Fruit fly (Drosophila melanogaster): ENCODE results near the gene CG7653.

DNA sequence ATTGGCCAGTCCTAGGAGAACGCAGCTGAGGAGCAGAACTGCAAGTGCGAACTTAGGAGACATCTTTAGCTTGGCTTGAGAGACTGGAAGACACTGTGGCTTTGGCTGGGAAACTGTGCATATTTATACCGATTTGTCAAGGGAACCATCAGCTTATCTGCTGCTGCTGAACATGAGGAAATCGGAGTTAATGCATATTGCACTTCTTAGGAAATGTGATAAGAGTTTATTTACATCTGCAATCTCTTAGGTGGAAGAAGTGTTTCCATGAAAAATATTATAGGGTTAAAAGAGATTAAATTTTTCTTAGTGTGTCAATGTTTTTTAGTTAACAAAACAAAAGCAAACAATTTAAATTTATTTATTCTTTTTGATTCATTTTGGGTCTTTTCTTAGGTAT is 14.6 kb downstream of the CG7653 start, which contains the start of gene CG42792:
- no peak for TF ChIP-seq CTCF (optimal IDR thresholded peaks at IDR 0.05)
- TF ChIP-seq CG8478 (optimal IDR thresholded peaks at IDR 0.05): no peak
